Fruit fly (Drosophila melanogaster) whole organism, embryonic: ENCODE results near the gene Tcs6.

Source experiments
- Adf1 ChIP-seq: fragments of 200-800 bp; sonication (Bioruptor generic); IDR thresholded peaks from 2 replicates; pipeline ENCODE4 v1.3.6; 2022; ENCODE audit warnings: missing biosample characterization, missing genetic modification characterization
- Atf6 ChIP-seq: fragments of 200-800 bp; sonication (Bioruptor generic); IDR thresholded peaks from 2 replicates; pipeline ENCODE4 v1.3.6; 2022; ENCODE audit warnings: missing biosample characterization, missing genetic modification characterization
- B-H1 ChIP-seq: fragments of 200-800 bp; sonication (Bioruptor generic); IDR thresholded peaks from 3 replicates; pipeline ENCODE4 v1.3.6; 2022; ENCODE audit warnings: missing biosample characterization, missing genetic modification characterization
- CG12769 ChIP-seq: fragments of 200-800 bp; sonication (Bioruptor generic); optimal IDR thresholded peaks from 2 replicates; lab custom pipeline; 2019; ENCODE audit warnings: missing biosample characterization, mild to moderate bottlenecking, missing genetic modification characterization, moderate library complexity
- CG13424 ChIP-seq: fragments of 200-800 bp; sonication (Bioruptor generic); optimal IDR thresholded peaks from 2 replicates; lab custom pipeline; 2019; ENCODE audit warnings: missing biosample characterization, mild to moderate bottlenecking, missing genetic modification characterization, moderate library complexity
- CG13894 ChIP-seq: fragments of 200-800 bp; sonication (Bioruptor generic); optimal IDR thresholded peaks from 3 replicates; lab custom pipeline; 2018; ENCODE audit warnings: missing biosample characterization, mild to moderate bottlenecking, missing genetic modification characterization, moderate library complexity
- CG16779 ChIP-seq: fragments of 200-800 bp; sonication (Bioruptor generic); IDR thresholded peaks from 2 replicates; pipeline ENCODE4 v1.3.6; 2022; ENCODE audit warnings: missing biosample characterization, missing genetic modification characterization
- CG16863 ChIP-seq: fragments of 200-800 bp; sonication (Bioruptor generic); optimal IDR thresholded peaks from 3 replicates; lab custom pipeline; 2016; ENCODE audit warnings: missing biosample characterization, missing genetic modification characterization
- CG17359 ChIP-seq: fragments of 200-800 bp; sonication (Bioruptor generic); optimal IDR thresholded peaks from 3 replicates; lab custom pipeline; 2018; ENCODE audit warnings: missing biosample characterization, mild to moderate bottlenecking, missing genetic modification characterization, moderate library complexity
- CG30403 ChIP-seq: fragments of 200-800 bp; sonication (Bioruptor generic); optimal IDR thresholded peaks from 3 replicates; lab custom pipeline; 2016; ENCODE audit warnings: missing biosample characterization, missing genetic modification characterization
- CG31365 ChIP-seq: fragments of 200-800 bp; sonication (Bioruptor generic); optimal IDR thresholded peaks from 2 replicates; lab custom pipeline; 2018; ENCODE audit warnings: missing biosample characterization, mild to moderate bottlenecking, missing genetic modification characterization
- CG34224 ChIP-seq: fragments of 200-800 bp; sonication (Bioruptor generic); IDR thresholded peaks from 3 replicates; pipeline ENCODE4 v1.3.6; 2022; ENCODE audit warnings: missing biosample characterization, missing genetic modification characterization; ENCODE audit not compliant: partially characterized antibody
- CG4328 ChIP-seq: fragments of 200-800 bp; sonication (Bioruptor generic); optimal IDR thresholded peaks from 3 replicates; lab custom pipeline; 2017; ENCODE audit warnings: missing biosample characterization, missing genetic modification reagents, missing genetic modification characterization
- CG4617 ChIP-seq: fragments of 200-800 bp; sonication (Bioruptor generic); optimal IDR thresholded peaks from 3 replicates; lab custom pipeline; 2016; ENCODE audit warnings: missing biosample characterization, missing genetic modification characterization, borderline replicate concordance
- CG4730 ChIP-seq: fragments of 200-800 bp; sonication (Bioruptor generic); IDR thresholded peaks from 2 replicates; pipeline ENCODE4 v1.3.6; 2022; ENCODE audit warnings: missing biosample characterization, missing genetic modification characterization
- CG5245 ChIP-seq: fragments of 200-800 bp; sonication (Bioruptor generic); optimal IDR thresholded peaks from 3 replicates; lab custom pipeline; 2016; ENCODE audit warnings: missing biosample characterization, missing genetic modification characterization
- CG6683 ChIP-seq: fragments of 200-800 bp; sonication (Bioruptor generic); optimal IDR thresholded peaks from 2 replicates; lab custom pipeline; 2017; ENCODE audit warnings: missing biosample characterization, mild to moderate bottlenecking, missing genetic modification characterization, missing genetic modification reagents
- Dll ChIP-seq: fragments of 200-800 bp; sonication (Bioruptor generic); IDR thresholded peaks from 4 replicates; pipeline ENCODE4 v1.3.6; 2022; ENCODE audit warnings: missing biosample characterization, missing genetic modification characterization; ENCODE audit not compliant: partially characterized antibody
- Doc3 ChIP-seq: fragments of 200-800 bp; sonication (Bioruptor generic); IDR thresholded peaks from 3 replicates; pipeline ENCODE4 v1.3.6; 2022; ENCODE audit warnings: missing biosample characterization, missing genetic modification characterization; ENCODE audit not compliant: partially characterized antibody
- Drgx ChIP-seq: fragments of 200-800 bp; sonication (Bioruptor generic); IDR thresholded peaks from 2 replicates; pipeline ENCODE4 v1.3.6; 2022; ENCODE audit warnings: missing biosample characterization, missing genetic modification characterization
- Eip74EF ChIP-seq, 2 experiments: fragments of 200-800 bp in 1 of 2; fragments of >200 bp in 1 of 2; sonication (Bioruptor generic) in 1 of 2; optimal IDR thresholded peaks; 2 replicates each; lab custom pipeline; 2017 to 2019; ENCODE audit warnings: missing biosample characterization in 2 of 2, missing genetic modification characterization in 2 of 2, mild to moderate bottlenecking in 1 of 2, moderate library complexity in 1 of 2
- Ets65A ChIP-seq: fragments of 200-800 bp; sonication (Bioruptor generic); peaks from one replicate; lab custom pipeline; 2016; ENCODE audit warnings: missing biosample characterization, missing genetic modification characterization
- Hsf ChIP-seq: fragments of 200-800 bp; sonication (Bioruptor generic); optimal IDR thresholded peaks from 3 replicates; lab custom pipeline; 2016; ENCODE audit warnings: missing biosample characterization, missing genetic modification characterization
- MBD-R2 ChIP-seq: fragments of 200-800 bp; sonication (Bioruptor generic); IDR thresholded peaks from 2 replicates; pipeline ENCODE4 v1.3.6; 2022; ENCODE audit warnings: missing biosample characterization, missing genetic modification characterization
- Max ChIP-seq: fragments of 200-800 bp; sonication (Bioruptor generic); optimal IDR thresholded peaks from 2 replicates; lab custom pipeline; 2016; ENCODE audit warnings: missing biosample characterization, mild to moderate bottlenecking, missing genetic modification characterization
- Nf-YA ChIP-seq: fragments of 200-800 bp; sonication (Bioruptor generic); IDR thresholded peaks from 2 replicates; pipeline ENCODE4 v1.3.6; 2022; ENCODE audit warnings: missing biosample characterization, missing genetic modification characterization
- Nf-YC ChIP-seq: fragments of 200-800 bp; optimal IDR thresholded peaks from 3 replicates; lab custom pipeline; 2019; ENCODE audit warnings: missing biosample characterization, mild to moderate bottlenecking, missing genetic modification characterization, moderate library complexity
- Oaz ChIP-seq: fragments of 200-800 bp; sonication (Bioruptor generic); IDR thresholded peaks from 2 replicates; pipeline ENCODE4 v1.3.6; 2022; ENCODE audit warnings: missing biosample characterization, missing genetic modification characterization
- Sox102F ChIP-seq: fragments of 200-800 bp; sonication (Bioruptor generic); optimal IDR thresholded peaks from 2 replicates; lab custom pipeline; 2018; ENCODE audit warnings: missing biosample characterization, mild to moderate bottlenecking, missing genetic modification characterization, moderate library complexity
- Trl ChIP-seq, 3 experiments: fragments of >200 bp in 2 of 3; fragments of 200-800 bp in 1 of 3; sonication (Bioruptor generic) in 1 of 3; optimal IDR thresholded peaks; 2 replicates in 1 of 3; 3 replicates in 2 of 3; lab custom pipeline; 2016 to 2017; ENCODE audit warnings: missing biosample characterization in 1 of 3, missing genetic modification characterization in 1 of 3
- amos ChIP-seq: fragments of 200-800 bp; sonication (Bioruptor generic); IDR thresholded peaks from 2 replicates; pipeline ENCODE4 v1.3.6; 2022; ENCODE audit warnings: missing biosample characterization, missing genetic modification characterization; ENCODE audit not compliant: partially characterized antibody
- ase ChIP-seq: fragments of 200-800 bp; sonication (Bioruptor generic); IDR thresholded peaks from 3 replicates; pipeline ENCODE4 v1.3.6; 2022; ENCODE audit warnings: missing biosample characterization, missing genetic modification characterization
- chif ChIP-seq, 2 experiments: fragments of 200-800 bp; sonication (Bioruptor generic); optimal IDR thresholded peaks; 3 replicates each; lab custom pipeline; 2016; ENCODE audit warnings: missing biosample characterization in 2 of 2, missing genetic modification characterization in 2 of 2
- dimm ChIP-seq: fragments of 200-800 bp; sonication (Bioruptor generic); IDR thresholded peaks from 2 replicates; pipeline ENCODE4 v1.3.6; 2022; ENCODE audit warnings: missing biosample characterization, missing genetic modification characterization
- en ChIP-seq: fragments of 200-800 bp; sonication (Bioruptor generic); optimal IDR thresholded peaks from 2 replicates; lab custom pipeline; 2016; ENCODE audit warnings: missing biosample characterization, missing genetic modification characterization
- ftz-f1 ChIP-seq: fragments of 200-800 bp; sonication (Bioruptor generic); optimal IDR thresholded peaks from 2 replicates; lab custom pipeline; 2016; ENCODE audit warnings: missing biosample characterization, missing genetic modification characterization
- gt ChIP-seq: fragments of 200-800 bp; sonication (Bioruptor generic); IDR thresholded peaks from 2 replicates; pipeline ENCODE4 v1.3.6; 2022; ENCODE audit warnings: missing biosample characterization, missing genetic modification characterization
- kah ChIP-seq: fragments of 200-800 bp; sonication (Bioruptor generic); optimal IDR thresholded peaks from 2 replicates; lab custom pipeline; 2018; ENCODE audit warnings: missing biosample characterization, mild to moderate bottlenecking, missing genetic modification characterization
- kni ChIP-seq: fragments of 200-800 bp; sonication (Bioruptor generic); optimal IDR thresholded peaks from 3 replicates; lab custom pipeline; 2017; ENCODE audit warnings: mild to moderate bottlenecking, missing biosample characterization, missing genetic modification reagents, missing genetic modification characterization
- lmd ChIP-seq: fragments of 200-800 bp; sonication (Bioruptor generic); IDR thresholded peaks from 2 replicates; pipeline ENCODE4 v1.3.6; 2022; ENCODE audit warnings: missing biosample characterization, missing genetic modification characterization
- nau ChIP-seq: fragments of 200-800 bp; sonication (Bioruptor generic); optimal IDR thresholded peaks from 3 replicates; lab custom pipeline; 2017; ENCODE audit warnings: missing biosample characterization, mild to moderate bottlenecking, missing genetic modification characterization, missing genetic modification reagents
- phol ChIP-seq: fragments of 200-800 bp; sonication (Bioruptor generic); optimal IDR thresholded peaks from 3 replicates; lab custom pipeline; 2018; ENCODE audit warnings: missing biosample characterization, mild to moderate bottlenecking, missing genetic modification characterization, moderate library complexity
- rib ChIP-seq: fragments of 200-800 bp; sonication (Bioruptor generic); IDR thresholded peaks from 2 replicates; pipeline ENCODE4 v1.3.6; 2022; ENCODE audit warnings: missing biosample characterization, missing genetic modification characterization
- schlank ChIP-seq: fragments of 200-800 bp; sonication (Bioruptor generic); optimal IDR thresholded peaks from 2 replicates; lab custom pipeline; 2018; ENCODE audit warnings: missing biosample characterization, mild to moderate bottlenecking, missing genetic modification characterization
- slbo ChIP-seq: fragments of 200-800 bp; sonication (Bioruptor generic); IDR thresholded peaks from 2 replicates; pipeline ENCODE4 v1.3.6; 2022; ENCODE audit warnings: missing biosample characterization, missing genetic modification characterization
- trem ChIP-seq: fragments of 200-800 bp; optimal IDR thresholded peaks from 3 replicates; lab custom pipeline; 2019; ENCODE audit warnings: missing biosample characterization, mild to moderate bottlenecking, missing genetic modification characterization, moderate library complexity
- tx ChIP-seq: fragments of 200-800 bp; sonication (Bioruptor generic); optimal IDR thresholded peaks from 2 replicates; lab custom pipeline; 2016; ENCODE audit warnings: missing biosample characterization, missing genetic modification characterization
- vnd ChIP-seq: fragments of 200-800 bp; sonication (Bioruptor generic); IDR thresholded peaks from 3 replicates; pipeline ENCODE4 v1.3.6; 2022; ENCODE audit warnings: missing biosample characterization, missing genetic modification characterization; ENCODE audit not compliant: partially characterized antibody
- zfh1 ChIP-seq: fragments of 200-800 bp; sonication (Bioruptor generic); IDR thresholded peaks from 3 replicates; pipeline ENCODE4 v1.3.6; 2022; ENCODE audit warnings: missing biosample characterization, missing genetic modification characterization

Tcs6 gene

DNA sequence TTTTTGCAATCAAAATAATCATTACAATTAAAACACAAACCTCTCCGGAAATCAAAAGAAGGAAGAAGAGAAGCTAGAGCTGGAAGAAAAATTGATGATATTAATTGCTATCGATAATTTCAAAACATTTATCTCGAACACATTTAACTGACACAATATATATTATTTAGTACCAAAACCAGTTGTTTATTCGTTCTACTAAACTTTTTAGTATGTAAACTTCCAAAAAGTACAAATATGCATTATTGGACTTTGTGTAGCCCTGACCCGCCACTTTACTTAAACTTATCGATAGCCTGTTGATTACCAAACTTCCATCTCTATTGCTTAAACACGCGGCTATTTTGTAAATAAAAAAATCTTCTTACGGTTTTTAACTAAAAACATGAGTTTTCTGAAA lies 1.2 kb upstream of the Tcs6 start, which contains the start of the genes RpL34a and Trmt61 (continued):
- peak; percentile 30; the same call in 1 of the 2 replicates for TF ChIP-seq CG4730 (GFP tag; lab: Robert Waterston, UW)
- TF ChIP-seq CG4328 (GFP tag; lab: Kevin White, UChicago) = peak; percentile 94
- peak; percentile 59 for TF ChIP-seq CG16863 (GFP tag; lab: Kevin White, UChicago)
- TF ChIP-seq kah (GFP tag; lab: Kevin White, UChicago) = peak; percentile 83
- peak; percentile 53 for TF ChIP-seq tx (GFP tag; lab: Kevin White, UChicago)
- TF ChIP-seq Doc3 = peak; percentile 84; the same call in 2 of the 3 replicates
- peak; percentile 83 for TF ChIP-seq amos (GFP tag; lab: Robert Waterston, UW)
- peak; percentile 73 for TF ChIP-seq slbo (GFP tag; lab: Robert Waterston, UW)
- TF ChIP-seq CG31365 (tag; lab: Kevin White, UChicago) = peak; percentile 77
- TF ChIP-seq Hsf (GFP tag; lab: Kevin White, UChicago) = peak; percentile 86
- TF ChIP-seq lmd (GFP tag; lab: Robert Waterston, UW) = peak; percentile 64
- peak; percentile 82 for TF ChIP-seq schlank (tag; lab: Kevin White, UChicago)
- TF ChIP-seq CG13424 (tag; lab: Kevin White, UChicago) = peak; percentile 79
- no peak for TF ChIP-seq rib (GFP tag; lab: Robert Waterston, UW)
- peak; percentile 95 for TF ChIP-seq Ets65A (GFP tag; lab: Kevin White, UChicago)
- peak; percentile 78 for TF ChIP-seq CG13894 (tag; lab: Kevin White, UChicago)
- peak; percentile 65 for TF ChIP-seq MBD-R2 (GFP tag; lab: Robert Waterston, UW)
- peak; percentile 90 for TF ChIP-seq phol (tag; lab: Kevin White, UChicago)
- TF ChIP-seq CG6683 (GFP tag; lab: Kevin White, UChicago) = peak; percentile 88
- peak; percentile 81 for TF ChIP-seq Nf-YC (tag; lab: Kevin White, UChicago)
- peak; percentile 84 for TF ChIP-seq CG30403 (GFP tag; lab: Kevin White, UChicago)
- peak; percentile 71 for TF ChIP-seq zfh1 (GFP tag; lab: Robert Waterston, UW)
- TF ChIP-seq Adf1 (GFP tag; lab: Robert Waterston, UW) = peak; percentile 44; the same call in 1 of the 2 replicates
- TF ChIP-seq CG5245 (GFP tag; lab: Kevin White, UChicago) = peak; percentile 62
- no peak for TF ChIP-seq ftz-f1 (GFP tag; lab: Kevin White, UChicago)
- TF ChIP-seq en (GFP tag; lab: Kevin White, UChicago) = peak; percentile 28
- peak; percentile 84 for TF ChIP-seq Atf6
- peak; percentile 94 for TF ChIP-seq trem (tag; lab: Kevin White, UChicago)
- peak; percentile 70; the same call in 1 of the 2 replicates for TF ChIP-seq Oaz (GFP tag; lab: Robert Waterston, UW)
- TF ChIP-seq CG4617 (GFP tag; lab: Kevin White, UChicago) = peak; percentile 68
- peak in 1 of 2 experiments; percentile 85 for TF ChIP-seq Eip74EF (GFP tag; optimal IDR thresholded peaks at IDR 0.05; lab: Kevin White, UChicago)
- peak; percentile 95 for TF ChIP-seq nau (GFP tag; lab: Kevin White, UChicago)
- TF ChIP-seq Nf-YA (GFP tag; lab: Robert Waterston, UW) = peak; percentile 72; the same call in 1 of the 2 replicates
- peak; percentile 59 to 73 for TF ChIP-seq chif (GFP tag; optimal IDR thresholded peaks at IDR 0.05; lab: Kevin White, UChicago)
- TF ChIP-seq Dll (GFP tag; lab: Robert Waterston, UW) = peak; percentile 95
- TF ChIP-seq gt = no peak
- TF ChIP-seq B-H1 = peak; percentile 62; the same call in 2 of the 3 replicates
- no peak for TF ChIP-seq Trl (optimal IDR thresholded peaks at IDR 0.05; lab: Kevin White, UChicago)
- peak; percentile 83 for TF ChIP-seq Trl (GFP tag; optimal IDR thresholded peaks at IDR 0.05; lab: Kevin White, UChicago)
- TF ChIP-seq Max = peak; percentile 92
- TF ChIP-seq Drgx (GFP tag; lab: Robert Waterston, UW) = no peak; the same call in 1 of the 2 replicates
- TF ChIP-seq CG17359 (tag; lab: Kevin White, UChicago) = peak; percentile 84
- TF ChIP-seq dimm = no peak
- peak; percentile 70 for TF ChIP-seq Sox102F
- TF ChIP-seq ase (GFP tag; lab: Robert Waterston, UW) = peak; percentile 56; the same call in 2 of the 3 replicates
- no peak for TF ChIP-seq CG12769
- TF ChIP-seq CG34224 (GFP tag; lab: Robert Waterston, UW) = peak; percentile 84
- TF ChIP-seq vnd (GFP tag; lab: Robert Waterston, UW) = peak; percentile 84
- no peak for TF ChIP-seq CG16779 (GFP tag; lab: Robert Waterston, UW)
- TF ChIP-seq kni = peak; percentile 90
